Fruit fly (Drosophila melanogaster) whole organism: ENCODE data around the gene CG17982.
A peak's percentile ranks its signal among the peaks of the same experiment; 100 is the strongest.

Experiments
- CG8478 ChIP-seq: fragments of >200 bp; optimal IDR thresholded peaks from 2 replicates; lab custom pipeline; 2018; ENCODE audit warnings: inconsistent platforms
- pan ChIP-seq: fragments of >200 bp; optimal IDR thresholded peaks from 2 replicates; lab custom pipeline; 2017

DNA sequence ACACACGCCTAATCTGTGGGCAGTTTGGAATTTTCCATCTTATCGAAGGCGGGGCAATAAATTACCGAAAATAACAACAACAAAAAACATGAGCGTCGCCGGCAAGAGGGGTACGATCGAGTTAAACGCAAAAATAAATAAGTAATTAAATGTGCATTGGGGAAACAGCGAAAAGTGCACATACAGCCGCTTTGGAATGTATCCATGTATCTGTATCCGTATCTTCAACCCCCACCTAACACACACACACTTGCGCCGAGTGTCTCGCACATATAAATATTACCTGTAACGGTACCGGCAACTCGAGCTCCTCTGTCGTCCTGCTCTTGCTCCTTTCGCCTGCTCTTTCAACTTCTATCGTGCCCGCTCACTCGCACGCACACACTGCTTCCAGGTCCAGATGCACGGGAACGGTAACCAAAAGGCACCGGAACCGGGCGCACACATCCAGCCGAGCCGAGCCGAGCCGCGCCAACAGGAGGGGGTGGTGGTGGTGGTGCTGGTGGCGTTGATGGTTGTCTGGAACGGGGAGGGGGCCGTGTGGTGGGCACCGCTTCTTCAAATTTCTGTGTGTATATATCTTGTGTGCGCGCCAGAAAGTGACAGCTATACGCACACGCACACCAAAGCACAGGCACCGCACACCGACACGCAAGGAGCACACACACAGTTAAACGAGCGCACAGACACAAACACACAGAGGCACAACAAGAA, 2.1 kb downstream of the CG17982 start:
- TF ChIP-seq CG8478 (lab: Kevin White, UChicago) = peak; percentile 87
- TF ChIP-seq pan (lab: Kevin White, UChicago) = no peak
